Fruit fly (Drosophila melanogaster): ENCODE results near the gene CG12811.

Gene CG12811

dm6 chr3R:10048775-10048841 lies at the start of gene CG12811:
Gene CG12811, minus strand, starts transcription at chr3R:10048797.
- no peak for TF ChIP-seq CG32006 (GFP tag; optimal IDR thresholded peaks at IDR 0.05)
- no peak for TF ChIP-seq fd59A (GFP tag; optimal IDR thresholded peaks at IDR 0.05)
- no peak for TF ChIP-seq CG8632 (GFP tag; optimal IDR thresholded peaks at IDR 0.05)
- TF ChIP-seq CG6854 (GFP tag; optimal IDR thresholded peaks at IDR 0.05): no peak
- no peak for TF ChIP-seq CG9139 (GFP tag; optimal IDR thresholded peaks at IDR 0.05)
- TF ChIP-seq CG1621 (tag; optimal IDR thresholded peaks at IDR 0.05): no peak
- TF ChIP-seq Hr4 (GFP tag; optimal IDR thresholded peaks at IDR 0.05): no peak

dm6 chr3R:10098296-10098675 lies 49.7 kb upstream of the CG12811 start:
- TF ChIP-seq CG8119 (GFP tag; IDR thresholded peaks at IDR 0.05): no peak
- no peak for TF ChIP-seq topi (GFP tag; optimal IDR thresholded peaks at IDR 0.05)

dm6 chr3R:10097531-10098295 lies 49.1 kb upstream of the CG12811 start:
- TF ChIP-seq Hr39 (GFP tag; optimal IDR thresholded peaks at IDR 0.05) (peak; percentile 26), fkh (GFP tag; optimal IDR thresholded peaks at IDR 0.05) (peak; percentile 83), esn (GFP tag; optimal IDR thresholded peaks at IDR 0.05) (peak; percentile 40), Lpt (GFP tag; optimal IDR thresholded peaks at IDR 0.05) (no peak), CG6163 (GFP tag; IDR thresholded peaks at IDR 0.05) (peak; percentile 27; the same call in 1 of the 3 replicates), CG31627 (GFP tag; optimal IDR thresholded peaks at IDR 0.05) (peak; percentile 21), CG1621 (tag; optimal IDR thresholded peaks at IDR 0.05) (no peak), Eip75B (GFP tag; optimal IDR thresholded peaks at IDR 0.05) (no peak), CG3919 (GFP tag; optimal IDR thresholded peaks at IDR 0.05) (no peak), vri (GFP tag; optimal IDR thresholded peaks at IDR 0.05) (peak; percentile 85), CG34406 (GFP tag; optimal IDR thresholded peaks at IDR 0.05) (peak; percentile 3), cyc (GFP tag; optimal IDR thresholded peaks at IDR 0.05) (peak; percentile 12), Eip93F (GFP tag; optimal IDR thresholded peaks at IDR 0.05) (peak; percentile 55), svp (GFP tag) (peak; percentile 74), CG15336 (GFP tag; IDR thresholded peaks at IDR 0.05) (0 out of 2 replicates have a peak, but pooled peaks have one; percentile 21)

- no peak for TF ChIP-seq topi (GFP tag; optimal IDR thresholded peaks at IDR 0.05)
- no peak for TF ChIP-seq Met (GFP tag; optimal IDR thresholded peaks at IDR 0.05)
Observed at dm6 chr3R:10095765-10096164, 47.2 kb upstream of the CG12811 start.

- TF ChIP-seq salr (GFP tag; optimal IDR thresholded peaks at IDR 0.05) (no peak), acj6 (GFP tag; optimal IDR thresholded peaks at IDR 0.05) (no peak), CG6792 (GFP tag; optimal IDR thresholded peaks at IDR 0.05) (no peak), Hr39 (GFP tag; optimal IDR thresholded peaks at IDR 0.05) (no peak), CG6854 (GFP tag; optimal IDR thresholded peaks at IDR 0.05) (no peak), CG11762 (GFP tag; optimal IDR thresholded peaks at IDR 0.05; ENCODE audit: insufficient read depth) (no peak), CG10669 (GFP tag; optimal IDR thresholded peaks at IDR 0.05) (no peak), Ets21C (GFP tag; optimal IDR thresholded peaks at IDR 0.05) (no peak), CG1621 (tag; optimal IDR thresholded peaks at IDR 0.05) (no peak), CG3032 (tag; optimal IDR thresholded peaks at IDR 0.05) (no peak), dsx (GFP tag; optimal IDR thresholded peaks at IDR 0.05; ENCODE audit: poor library complexity, severe bottlenecking) (no peak), Hr4 (GFP tag; optimal IDR thresholded peaks at IDR 0.05) (no peak), CG3919 (GFP tag; optimal IDR thresholded peaks at IDR 0.05) (no peak), pdm3 (GFP tag; optimal IDR thresholded peaks at IDR 0.05) (no peak), CG8319 (GFP tag; optimal IDR thresholded peaks at IDR 0.05) (no peak), achi (GFP tag; optimal IDR thresholded peaks at IDR 0.05) (no peak), svp (GFP tag) (no peak), cyc (GFP tag; optimal IDR thresholded peaks at IDR 0.05) (no peak), CG4318 (GFP tag; optimal IDR thresholded peaks at IDR 0.05) (no peak), Smox (GFP tag; optimal IDR thresholded peaks at IDR 0.05) (no peak)
Observed at dm6 chr3R:10095052-10095451, 46.5 kb upstream of the CG12811 start.
